Fruit fly (Drosophila melanogaster) whole organism, larva: ENCODE results near the gene yem.

ENCODE experiments used
- noc ChIP-seq: fragments of 200-800 bp; sonication (Bioruptor generic); optimal IDR thresholded peaks from 3 replicates; lab custom pipeline; 2019; ENCODE audit warnings: missing biosample characterization, mild to moderate bottlenecking, missing genetic modification characterization, moderate library complexity

The yem gene

DNA sequence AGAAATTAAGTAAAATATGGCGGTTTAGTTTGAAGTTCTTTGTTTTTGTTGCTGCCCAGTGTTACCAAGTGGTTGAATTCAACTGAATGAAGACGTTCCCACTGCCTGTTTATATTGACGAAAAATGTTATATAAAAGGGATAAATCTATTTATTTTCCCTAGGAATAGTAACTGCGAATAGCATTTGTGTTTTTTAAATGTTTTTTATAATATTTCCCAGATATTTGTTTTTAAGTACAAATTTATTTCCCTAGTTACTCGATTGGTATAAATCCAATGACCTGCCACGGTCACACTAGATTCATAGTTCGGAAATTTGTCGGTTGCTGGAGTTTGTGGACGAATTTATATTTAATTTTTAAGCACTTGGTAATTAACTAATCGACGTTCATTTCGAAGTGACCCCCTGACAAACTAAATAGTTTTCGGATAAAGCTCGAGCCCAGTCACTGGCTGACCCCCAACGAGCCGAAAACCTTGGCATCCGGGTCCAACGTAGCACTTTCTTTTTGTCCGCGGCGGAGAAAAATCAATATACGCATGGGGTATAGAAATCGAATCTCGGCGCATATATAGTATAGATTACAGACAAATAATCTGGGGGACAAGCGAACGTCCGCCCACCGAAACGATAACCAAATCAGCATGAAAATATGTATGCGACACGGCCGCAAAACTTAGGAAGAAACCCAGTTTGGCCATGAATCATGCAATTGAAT is 8.4 kb upstream of the yem start, which contains the start of the genes dgt6 and Vha100-1:
Gene dgt6, minus strand, starts transcription at position 71 of the 720 bp plus-strand sequence.
Gene Vha100-1, plus strand, starts transcription at position 292 of the 720 bp plus-strand sequence.
- TF ChIP-seq noc (tag; lab: Kevin White, UChicago), result peak; percentile 16

DNA sequence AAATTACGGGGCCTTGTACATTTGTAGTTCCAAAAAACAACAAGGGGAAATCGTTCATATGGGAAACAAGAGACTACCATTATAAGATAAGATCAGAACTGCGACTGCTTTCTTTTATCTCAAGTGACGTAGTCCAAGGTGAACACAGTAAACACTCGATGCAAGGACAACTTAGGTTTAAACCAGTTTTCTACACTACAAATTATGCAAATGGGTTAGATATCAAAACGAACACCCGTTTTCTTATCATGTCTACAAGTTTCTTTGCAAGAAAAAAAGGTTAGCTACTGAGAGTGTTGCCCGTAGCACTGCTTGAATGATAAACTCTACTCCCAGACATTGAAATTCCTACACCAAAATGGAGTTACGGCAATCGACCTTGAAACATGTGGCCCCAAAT is 1.4 kb upstream of the yem start:
- TF ChIP-seq noc (tag; lab: Kevin White, UChicago), result peak; percentile 57

DNA sequence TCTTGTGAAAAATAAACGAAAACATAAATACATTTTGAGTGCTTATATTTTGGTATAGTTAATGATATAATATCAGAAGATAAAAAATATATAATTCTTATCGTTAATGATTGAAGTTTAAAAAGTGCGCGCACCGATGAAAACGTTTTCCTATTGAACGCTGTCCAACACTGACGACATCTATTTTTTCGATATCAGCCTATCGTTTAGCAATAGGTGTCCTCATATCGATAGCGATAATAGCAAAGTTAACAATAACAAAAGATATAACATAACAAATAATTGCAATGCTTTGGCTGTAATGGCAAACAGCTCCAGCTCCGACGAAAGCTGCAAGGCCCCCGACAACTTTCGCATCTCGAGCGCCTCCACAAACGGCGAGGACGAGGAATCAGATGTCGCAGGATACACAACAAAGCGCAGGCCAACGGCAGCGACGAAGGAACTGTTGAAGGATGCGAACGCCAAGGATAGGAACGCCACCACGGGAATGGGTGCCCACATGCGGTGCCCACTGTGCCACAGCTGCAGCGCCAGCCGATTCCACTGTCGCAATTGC is 6.4 kb downstream of the yem start, which contains the start of gene Atg14:
Gene Atg14, plus strand, starts transcription at position 225 of the 559 bp plus-strand sequence.
- peak; percentile 2 for TF ChIP-seq noc (tag; lab: Kevin White, UChicago)

DNA sequence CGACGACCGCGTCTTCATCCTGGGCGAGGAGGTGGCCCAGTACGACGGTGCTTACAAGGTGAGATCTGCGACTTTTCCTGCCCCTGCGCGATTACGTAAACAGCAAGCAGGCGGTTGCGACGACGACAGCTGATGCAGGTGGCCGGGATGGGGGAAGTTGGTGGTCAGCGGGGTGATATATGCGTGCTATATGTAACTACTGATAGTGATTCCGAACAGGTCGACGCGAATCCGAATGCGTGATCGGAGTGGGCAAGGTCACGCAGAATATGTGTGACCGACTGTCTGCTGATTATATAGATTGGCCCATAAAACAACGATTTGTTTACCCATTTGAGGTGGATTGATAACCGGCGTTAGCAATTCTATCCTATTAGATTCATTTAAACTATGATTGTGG is 9.3 kb downstream of the yem start:
- no peak for TF ChIP-seq noc (tag; lab: Kevin White, UChicago)

DNA sequence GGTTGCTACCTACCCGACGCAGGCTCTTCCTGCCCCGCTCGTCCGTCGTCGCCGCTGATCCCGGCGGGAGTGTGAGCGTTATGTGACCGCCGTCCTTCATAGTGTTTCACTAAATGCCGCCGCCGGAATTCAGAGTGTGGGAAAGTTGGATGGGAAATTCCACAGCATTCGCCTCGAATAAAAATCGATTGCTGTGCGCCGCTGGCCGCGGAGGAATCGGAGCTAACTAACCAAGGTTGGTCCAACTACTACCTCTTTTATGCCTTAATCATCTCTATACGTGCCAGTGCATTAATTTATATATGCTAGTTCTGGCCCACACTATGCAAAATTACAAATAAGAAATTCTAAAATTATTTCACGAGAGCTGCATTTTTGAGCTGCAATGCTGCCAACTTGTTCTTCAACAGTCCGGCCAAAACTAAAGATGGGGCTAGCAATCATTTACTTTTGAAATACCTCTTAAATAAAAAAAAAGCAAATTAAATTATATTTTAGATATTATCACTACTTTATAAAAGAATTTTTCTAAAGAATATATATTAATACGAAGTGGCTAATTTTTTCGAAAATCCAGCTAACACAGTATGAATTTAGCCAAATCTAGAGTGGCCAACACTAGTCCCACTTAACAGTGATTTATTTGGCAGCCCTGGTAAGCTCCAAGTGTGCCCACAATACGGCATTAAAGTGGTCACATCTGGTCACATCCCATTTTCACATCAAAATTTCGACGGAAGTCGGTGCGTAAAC is 10.1 kb downstream of the yem start, which contains the start of the genes alpha-Man-Ib and Pdhb:
Gene alpha-Man-Ib, minus strand, starts transcription at position 425 of the 753 bp plus-strand sequence.
Gene Pdhb, plus strand, starts transcription at position 674 of the 753 bp plus-strand sequence.
- TF ChIP-seq noc (tag; lab: Kevin White, UChicago), result peak; percentile 60

DNA sequence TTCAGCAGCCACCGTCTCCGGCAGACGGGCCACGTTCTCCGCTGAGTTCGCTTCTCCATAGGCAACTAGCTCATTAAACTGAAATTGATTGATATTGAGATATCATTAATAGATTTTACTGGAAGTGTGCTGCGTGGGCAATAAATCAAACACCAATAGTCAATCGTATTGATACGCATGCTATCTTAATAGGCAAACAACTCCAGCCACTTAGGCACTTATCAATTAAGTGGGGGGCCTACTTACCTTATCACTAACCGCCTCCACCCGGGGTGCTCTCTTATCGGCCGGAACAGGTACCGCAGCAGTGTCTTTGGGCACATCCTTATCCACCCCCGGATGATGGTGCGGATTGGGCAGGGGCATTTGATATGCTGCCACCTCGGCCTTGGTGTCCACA is 10.9 kb downstream of the yem start:
- TF ChIP-seq noc (tag; lab: Kevin White, UChicago), result peak; percentile 82

DNA sequence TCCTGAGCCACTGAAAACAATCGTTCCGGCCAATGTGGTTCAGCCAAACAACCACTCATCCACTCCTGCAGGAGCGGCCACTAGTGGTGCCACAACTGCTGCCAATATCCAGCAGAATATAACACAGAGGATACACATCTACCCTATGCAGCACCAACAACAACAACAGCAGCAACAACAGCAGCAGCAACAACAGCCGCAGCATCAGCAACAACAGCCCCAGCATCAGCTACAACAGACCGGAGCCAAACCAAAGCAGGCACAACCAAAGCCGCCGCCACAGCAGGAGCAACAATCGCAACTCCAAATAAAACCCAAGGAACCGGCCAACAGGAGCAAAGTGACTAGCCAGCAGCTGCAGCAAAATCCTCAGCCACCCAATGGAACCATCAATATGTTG is 19.5 kb downstream of the yem start:
- no peak for TF ChIP-seq noc (tag; lab: Kevin White, UChicago)

DNA sequence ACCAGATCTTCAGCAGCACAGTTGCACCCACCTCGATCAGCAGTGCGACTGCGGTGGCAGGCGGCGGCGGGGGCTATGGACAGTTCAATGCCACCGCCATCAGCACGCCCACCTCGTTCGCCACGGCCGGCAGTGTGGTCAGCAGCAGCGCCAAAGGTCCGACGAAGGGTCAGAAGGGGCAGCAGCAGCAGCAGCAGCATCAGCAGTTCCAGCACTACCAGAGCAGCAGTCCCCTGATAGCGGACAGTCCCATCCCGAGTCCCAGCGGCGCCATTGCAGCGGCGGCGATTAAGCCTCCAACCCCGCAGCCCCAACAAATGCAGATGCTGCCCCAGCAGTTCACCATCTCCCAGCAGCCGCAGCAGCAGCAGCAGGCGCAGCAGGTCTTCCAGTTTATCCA is 24.7 kb downstream of the yem start:
- no peak for TF ChIP-seq noc (tag; lab: Kevin White, UChicago)

DNA sequence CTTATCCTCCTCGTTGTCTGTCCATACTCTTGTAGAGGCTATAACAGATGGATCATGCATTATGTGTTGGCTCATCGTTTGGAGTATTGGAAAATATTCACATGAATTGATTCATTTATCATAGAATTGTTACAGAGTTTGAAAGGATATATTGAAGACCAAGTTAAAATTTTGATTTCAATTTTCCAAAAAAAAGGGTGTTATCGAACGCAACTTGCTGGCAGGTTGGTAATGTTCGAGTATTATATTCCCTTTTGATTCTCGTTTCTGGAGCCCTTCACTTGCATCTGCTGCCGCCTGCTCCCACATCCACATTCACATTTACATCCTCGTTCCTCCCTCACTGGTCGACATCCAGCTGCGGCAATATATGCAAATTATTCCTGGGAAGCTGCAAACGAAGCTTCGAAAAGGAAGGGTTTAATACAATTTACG is 26.7 kb downstream of the yem start:
- TF ChIP-seq noc (tag; lab: Kevin White, UChicago), result no peak

DNA sequence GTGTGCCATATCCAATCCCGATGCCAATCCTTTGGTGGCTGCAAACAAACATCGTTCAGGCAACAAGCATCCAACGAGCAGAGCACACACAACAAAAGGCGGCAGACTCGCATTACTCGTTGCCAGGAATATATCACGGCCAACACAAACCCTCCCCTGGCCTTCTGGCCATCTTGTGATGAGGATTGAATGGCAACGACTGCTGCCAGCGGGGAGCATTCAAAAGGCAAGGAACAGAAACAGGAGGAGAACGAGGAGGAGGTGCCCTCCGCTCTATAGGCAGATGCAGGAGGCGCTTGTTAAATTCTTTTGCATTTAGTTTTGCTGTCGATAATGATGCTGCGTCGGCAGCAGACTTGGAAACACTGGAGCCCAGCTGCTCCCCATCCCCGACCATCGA is 27.2 kb downstream of the yem start:
- TF ChIP-seq noc (tag; lab: Kevin White, UChicago), result no peak

DNA sequence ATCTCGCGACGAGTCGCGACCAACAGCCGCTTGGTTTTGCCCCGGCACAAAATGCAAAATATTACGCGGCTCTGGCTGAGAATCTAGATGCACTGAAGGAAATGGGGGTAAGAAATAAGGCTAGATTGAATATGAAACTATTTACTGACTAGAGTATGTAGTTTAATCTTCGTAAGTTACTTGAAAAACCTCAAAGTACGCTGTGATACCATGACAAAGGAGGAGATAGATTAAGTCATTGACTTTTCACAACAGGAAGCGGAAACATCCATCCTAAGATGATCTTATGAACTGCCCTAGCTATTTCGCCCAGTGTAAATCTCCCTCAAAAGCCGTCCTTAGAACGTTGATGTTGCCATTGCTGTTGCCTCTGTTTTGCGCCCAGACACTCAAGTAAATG is 28.5 kb downstream of the yem start:
- TF ChIP-seq noc (tag; lab: Kevin White, UChicago), result no peak

DNA sequence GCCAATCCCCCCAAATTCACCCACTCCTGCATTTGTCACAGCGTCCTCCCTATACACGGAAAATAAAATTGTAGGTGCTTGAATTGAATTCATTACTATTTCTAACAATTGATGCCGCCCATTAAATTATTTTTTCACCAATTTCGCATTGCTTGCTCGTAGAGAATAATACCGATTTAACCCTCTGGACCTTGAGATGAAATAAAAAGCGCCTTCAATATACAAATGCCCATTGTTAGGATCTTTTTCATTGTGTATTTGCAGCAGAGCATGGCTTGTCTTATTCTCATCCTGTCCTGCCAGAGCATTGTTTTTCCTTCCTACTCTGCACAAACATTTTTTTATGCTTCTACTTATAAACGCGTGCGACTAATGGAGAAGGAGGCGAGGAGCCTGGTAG is 31.1 kb downstream of the yem start:
- no peak for TF ChIP-seq noc (tag; lab: Kevin White, UChicago)

DNA sequence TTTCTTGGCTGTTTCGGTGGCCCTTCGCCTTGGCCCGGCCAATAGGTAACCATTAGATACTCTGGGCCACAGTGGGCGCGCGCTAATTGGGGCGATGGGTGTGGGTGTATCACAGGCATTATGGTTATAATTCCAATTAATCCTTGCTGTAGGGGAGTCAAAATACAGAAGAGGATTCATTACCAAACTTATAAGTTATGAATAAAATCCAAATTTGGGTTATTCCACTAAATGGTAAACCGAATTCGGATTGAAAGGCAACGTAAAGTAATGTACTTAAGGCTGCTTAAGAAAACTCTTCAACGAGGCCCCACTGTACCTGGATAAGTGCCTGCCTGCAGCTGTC is 33.0 kb downstream of the yem start:
- TF ChIP-seq noc (tag; lab: Kevin White, UChicago), result no peak

DNA sequence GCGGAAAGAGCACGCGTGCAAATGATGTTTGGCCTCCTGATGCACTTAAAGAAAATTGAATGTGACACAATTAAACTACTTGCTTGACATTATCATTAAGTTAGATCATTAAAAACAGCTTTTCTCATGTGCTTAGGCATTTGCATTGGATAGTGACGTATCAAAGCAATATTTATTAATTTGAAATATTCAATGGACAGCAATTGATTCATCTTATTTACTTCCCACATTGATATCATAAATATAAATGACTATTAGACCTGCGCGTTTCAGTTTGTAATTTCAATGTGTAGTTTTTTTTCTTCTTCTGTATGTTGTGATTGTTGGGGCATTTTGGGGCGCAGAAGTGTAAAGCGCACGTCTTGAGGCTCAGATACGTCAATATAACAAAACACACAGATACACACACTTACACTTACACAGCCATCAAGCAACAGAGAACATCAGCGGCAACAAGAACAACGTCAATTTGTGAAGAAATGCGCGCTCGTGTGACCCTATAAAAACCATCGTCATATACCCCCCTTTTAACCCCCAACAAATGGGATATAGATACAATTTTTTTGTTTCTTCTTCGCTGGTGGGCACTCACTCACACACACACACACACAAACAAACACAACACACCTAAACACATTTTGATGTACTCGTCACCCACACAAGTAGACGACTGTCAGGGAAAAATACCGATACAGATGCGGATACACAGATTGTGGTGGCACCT is 33.6 kb downstream of the yem start:
- no peak for TF ChIP-seq noc (tag; lab: Kevin White, UChicago)

DNA sequence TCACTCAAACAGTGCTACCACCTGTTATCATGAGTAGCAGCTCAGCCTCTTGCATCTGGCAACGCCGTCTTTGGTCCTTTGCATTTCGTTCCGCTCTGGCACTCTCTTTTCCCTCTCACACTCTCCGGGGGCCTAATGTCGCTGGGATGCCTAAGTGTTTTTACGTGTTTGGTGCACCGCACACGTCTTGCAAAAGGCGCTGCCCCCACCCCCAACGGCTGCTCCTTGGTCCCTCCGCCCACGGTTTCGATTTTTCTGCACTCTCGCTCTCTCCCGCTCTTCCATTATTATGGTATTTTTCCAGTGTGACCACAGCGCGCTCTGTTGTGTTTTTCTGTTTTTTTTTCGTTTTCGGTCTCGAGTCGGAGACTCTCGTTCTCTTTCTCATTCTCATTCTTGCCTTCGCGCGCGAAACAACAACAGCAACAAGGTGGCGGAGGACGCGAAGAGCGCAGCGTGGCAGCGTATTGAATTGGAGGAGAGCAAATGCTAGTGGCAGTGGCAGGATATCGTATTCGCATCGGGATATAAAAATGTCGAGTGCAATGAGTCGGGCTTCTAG is 34.7 kb downstream of the yem start:
- no peak for TF ChIP-seq noc (tag; lab: Kevin White, UChicago)
